Worm (Caenorhabditis elegans) whole organism, L3 larva: ENCODE data around the gene F56D5.3.

Source experiments
- nfya-1 ChIP-seq: sonication (generic microtip); optimal IDR thresholded peaks from 2 replicates; lab custom pipeline; 2017; ENCODE audit warnings: missing genetic modification characterization, mild to moderate bottlenecking, missing compliant biosample characterization, antibody characterized with exemption, moderate library complexity; ENCODE audit not compliant: insufficient read depth
- snpc-4 ChIP-seq: fragments of 150-350 bp; optimal IDR thresholded peaks from 2 replicates; lab custom pipeline; 2014; ENCODE audit warnings: missing biosample characterization, missing genetic modification characterization

DNA sequence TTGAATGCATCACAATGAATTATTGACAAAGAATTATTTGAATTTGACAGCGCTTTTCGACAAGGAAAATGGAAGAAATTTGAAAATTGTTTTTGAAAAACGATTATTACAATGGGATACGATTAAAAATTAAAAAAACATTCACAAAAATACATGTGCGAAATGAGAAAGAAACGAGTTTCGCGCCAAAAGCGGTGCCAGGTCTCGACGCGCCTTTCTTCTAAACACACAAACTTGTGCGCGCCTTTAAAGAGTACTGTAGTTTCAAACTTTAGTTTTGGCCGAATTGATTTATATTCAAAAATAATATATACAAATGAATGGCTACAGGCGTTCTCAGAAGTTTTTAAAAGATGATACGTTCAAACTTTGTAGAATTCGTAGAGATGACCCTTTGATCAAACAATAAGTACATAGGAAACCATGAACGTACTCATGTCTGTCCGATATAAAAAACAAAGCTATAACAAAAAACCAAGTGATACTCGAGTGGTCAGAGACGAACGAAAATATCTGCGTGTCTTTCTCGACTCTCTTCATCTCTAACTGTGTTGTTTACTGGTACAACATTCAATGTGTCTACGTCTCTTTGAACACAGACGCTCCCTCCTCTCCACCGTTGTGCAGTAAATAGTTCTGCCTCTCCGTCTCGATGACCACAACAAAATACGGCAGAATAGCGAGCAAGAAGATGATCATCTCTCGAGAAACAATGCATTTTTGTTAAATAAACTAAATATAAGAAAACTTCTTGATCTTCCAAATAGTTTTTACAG, 29.3 kb upstream of the F56D5.3 start:
- peak; percentile 21 for TF ChIP-seq snpc-4 (tag; lab: Kevin White, UChicago)
- no peak for TF ChIP-seq nfya-1 (tag; lab: Kevin White, UChicago)
